Fruit fly (Drosophila melanogaster) whole organism: ENCODE measurements around the gene CG33514.

ENCODE experiments used
- EcR ChIP-seq, 2 experiments: fragments of >200 bp; optimal IDR thresholded peaks; 2 replicates each; lab custom pipeline; 2017; ENCODE audit warnings: missing biosample characterization in 2 of 2, missing genetic modification characterization in 2 of 2, missing genetic modification reagents in 2 of 2
- psq ChIP-seq: fragments of >200 bp; optimal IDR thresholded peaks from 2 replicates; lab custom pipeline; 2017

dm6 chr3L:4406653-4407257 is 41.5 kb downstream of the CG33514 start, which contains the start of gene TP53INP:
- no peak for TF ChIP-seq psq (lab: Kevin White, UChicago)
- no peak for TF ChIP-seq EcR (GFP tag; optimal IDR thresholded peaks at IDR 0.05; lab: Kevin White, UChicago)
